Fruit fly (Drosophila melanogaster) whole organism, prepupa: Measurements from ENCODE around the gene CG11370.

Experiments used
- CG10631 ChIP-seq: fragments of 200-800 bp; sonication (Bioruptor generic); optimal IDR thresholded peaks from 2 replicates; lab custom pipeline; 2016; ENCODE audit warnings: missing biosample characterization, missing genetic modification characterization
- CG10669 ChIP-seq: fragments of 200-800 bp; sonication (Bioruptor generic); optimal IDR thresholded peaks from 3 replicates; lab custom pipeline; 2018; ENCODE audit warnings: missing biosample characterization, mild to moderate bottlenecking, missing genetic modification characterization, moderate library complexity
- CG11294 ChIP-seq: fragments of 200-800 bp; sonication (Bioruptor generic); IDR thresholded peaks from 2 replicates; pipeline ENCODE4 v1.3.6; 2022; ENCODE audit warnings: missing biosample characterization, missing genetic modification characterization
- CG11762 ChIP-seq: fragments of 200-800 bp; sonication (Bioruptor generic); optimal IDR thresholded peaks from 3 replicates; lab custom pipeline; 2016; ENCODE audit warnings: missing biosample characterization, missing genetic modification characterization; ENCODE audit not compliant: insufficient read depth
- CG1621 ChIP-seq: fragments of 200-800 bp; sonication (Bioruptor generic); optimal IDR thresholded peaks from 3 replicates; lab custom pipeline; 2018; ENCODE audit warnings: missing biosample characterization, mild to moderate bottlenecking, missing genetic modification characterization
- CG3032 ChIP-seq: fragments of 200-800 bp; optimal IDR thresholded peaks from 2 replicates; lab custom pipeline; 2019; ENCODE audit warnings: missing biosample characterization, mild to moderate bottlenecking, missing genetic modification characterization, moderate library complexity
- CG31627 ChIP-seq: fragments of 200-800 bp; sonication (Bioruptor generic); optimal IDR thresholded peaks from 3 replicates; lab custom pipeline; 2016; ENCODE audit warnings: missing biosample characterization, missing genetic modification characterization
- CG32006 ChIP-seq: fragments of 200-800 bp; sonication (Bioruptor generic); optimal IDR thresholded peaks from 3 replicates; lab custom pipeline; 2017; ENCODE audit warnings: missing biosample characterization, mild to moderate bottlenecking, missing genetic modification characterization
- CG34406 ChIP-seq: fragments of 200-800 bp; sonication (Bioruptor generic); optimal IDR thresholded peaks from 3 replicates; lab custom pipeline; 2016; ENCODE audit warnings: missing biosample characterization, missing genetic modification characterization
- CG3919 ChIP-seq: fragments of 200-800 bp; sonication (Bioruptor generic); optimal IDR thresholded peaks from 3 replicates; lab custom pipeline; 2016; ENCODE audit warnings: missing biosample characterization, missing genetic modification characterization
- CG4318 ChIP-seq: fragments of 200-800 bp; sonication (Bioruptor generic); optimal IDR thresholded peaks from 3 replicates; lab custom pipeline; 2017; ENCODE audit warnings: missing biosample characterization, mild to moderate bottlenecking, missing genetic modification characterization
- CG6163 ChIP-seq: fragments of 200-800 bp; sonication (Bioruptor generic); IDR thresholded peaks from 3 replicates; pipeline ENCODE4 v1.3.6; 2022; ENCODE audit warnings: missing biosample characterization, missing genetic modification characterization
- CG6276 ChIP-seq: fragments of 200-800 bp; sonication (Bioruptor generic); optimal IDR thresholded peaks from 2 replicates; lab custom pipeline; 2017; ENCODE audit warnings: missing biosample characterization, mild to moderate bottlenecking, missing genetic modification characterization
- CG6792 ChIP-seq: fragments of 200-800 bp; sonication (Bioruptor generic); optimal IDR thresholded peaks from 3 replicates; lab custom pipeline; 2016; ENCODE audit warnings: missing biosample characterization, missing genetic modification characterization
- CG6808 ChIP-seq: fragments of 200-800 bp; sonication (Bioruptor generic); optimal IDR thresholded peaks from 3 replicates; lab custom pipeline; 2017; ENCODE audit warnings: missing biosample characterization, missing genetic modification characterization, mild to moderate bottlenecking, moderate library complexity, missing genetic modification reagents
- CG6854 ChIP-seq: fragments of 200-800 bp; sonication (Bioruptor generic); optimal IDR thresholded peaks from 2 replicates; lab custom pipeline; 2017; ENCODE audit warnings: missing biosample characterization, mild to moderate bottlenecking, missing genetic modification characterization
- CG7368 ChIP-seq: fragments of 200-800 bp; sonication (Bioruptor generic); optimal IDR thresholded peaks from 3 replicates; lab custom pipeline; 2016; ENCODE audit warnings: missing biosample characterization, missing genetic modification characterization
- CG8319 ChIP-seq: fragments of 200-800 bp; sonication (Bioruptor generic); optimal IDR thresholded peaks from 3 replicates; lab custom pipeline; 2016; ENCODE audit warnings: missing biosample characterization, missing genetic modification characterization
- Eip75B ChIP-seq: fragments of 200-800 bp; sonication (Bioruptor generic); optimal IDR thresholded peaks from 3 replicates; lab custom pipeline; 2016; ENCODE audit warnings: missing biosample characterization, missing genetic modification characterization
- Eip78C ChIP-seq: fragments of 200-800 bp; sonication (Bioruptor generic); peaks from one replicate; lab custom pipeline; 2016; ENCODE audit warnings: missing biosample characterization, missing genetic modification characterization
- Ets96B ChIP-seq: fragments of 200-800 bp; optimal IDR thresholded peaks from 2 replicates; lab custom pipeline; 2019; ENCODE audit warnings: missing biosample characterization, mild to moderate bottlenecking, missing genetic modification characterization, moderate library complexity
- Gug ChIP-seq: fragments of 200-800 bp; sonication (Bioruptor generic); IDR thresholded peaks from 2 replicates; pipeline ENCODE4 v1.3.6; 2022; ENCODE audit warnings: missing biosample characterization, missing genetic modification characterization
- Hr38 ChIP-seq: sonication (Bioruptor generic); optimal IDR thresholded peaks from 2 replicates; lab custom pipeline; 2016; ENCODE audit warnings: missing biosample characterization, missing genetic modification characterization
- Hr39 ChIP-seq: fragments of 200-800 bp; sonication (Bioruptor generic); optimal IDR thresholded peaks from 2 replicates; lab custom pipeline; 2016; ENCODE audit warnings: missing biosample characterization, missing genetic modification characterization
- Hr4 ChIP-seq: fragments of 200-800 bp; sonication (Bioruptor generic); optimal IDR thresholded peaks from 3 replicates; lab custom pipeline; 2016; ENCODE audit warnings: missing biosample characterization, missing genetic modification characterization
- Met ChIP-seq: fragments of 200-800 bp; sonication (Bioruptor generic); optimal IDR thresholded peaks from 3 replicates; lab custom pipeline; 2016; ENCODE audit warnings: missing biosample characterization, missing genetic modification characterization
- OdsH ChIP-seq: fragments of 200-800 bp; sonication (Bioruptor generic); optimal IDR thresholded peaks from 3 replicates; lab custom pipeline; 2016; ENCODE audit warnings: missing biosample characterization, missing genetic modification characterization
- Smox ChIP-seq: fragments of 200-800 bp; sonication (Bioruptor generic); optimal IDR thresholded peaks from 3 replicates; lab custom pipeline; 2016; ENCODE audit warnings: missing biosample characterization, missing genetic modification characterization
- Sox102F ChIP-seq: fragments of 200-800 bp; sonication (Bioruptor generic); optimal IDR thresholded peaks from 2 replicates; lab custom pipeline; 2016; ENCODE audit warnings: missing biosample characterization, mild to moderate bottlenecking, missing genetic modification characterization
- Sox14 ChIP-seq: fragments of 200-800 bp; sonication (Bioruptor generic); optimal IDR thresholded peaks from 3 replicates; lab custom pipeline; 2016; ENCODE audit warnings: missing biosample characterization, missing genetic modification characterization
- achi ChIP-seq: fragments of 200-800 bp; sonication (Bioruptor generic); optimal IDR thresholded peaks from 3 replicates; lab custom pipeline; 2016; ENCODE audit warnings: missing biosample characterization, missing genetic modification characterization
- acj6 ChIP-seq: fragments of 200-800 bp; sonication (Bioruptor generic); optimal IDR thresholded peaks from 3 replicates; lab custom pipeline; 2016; ENCODE audit warnings: missing biosample characterization, missing genetic modification characterization
- dac ChIP-seq: fragments of 200-800 bp; sonication (Bioruptor generic); optimal IDR thresholded peaks from 2 replicates; lab custom pipeline; 2017; ENCODE audit warnings: missing biosample characterization, mild to moderate bottlenecking, missing genetic modification characterization
- dsx ChIP-seq: fragments of 200-800 bp; optimal IDR thresholded peaks from 3 replicates; lab custom pipeline; 2019; ENCODE audit warnings: missing biosample characterization, mild to moderate bottlenecking, missing genetic modification characterization, moderate library complexity; ENCODE audit not compliant: poor library complexity, severe bottlenecking
- eg ChIP-seq: fragments of 200-800 bp; sonication (Bioruptor generic); IDR thresholded peaks from 3 replicates; pipeline ENCODE4 v1.3.6; 2022; ENCODE audit warnings: missing biosample characterization, missing genetic modification characterization
- esn ChIP-seq: fragments of 200-800 bp; sonication (Bioruptor generic); optimal IDR thresholded peaks from 2 replicates; lab custom pipeline; 2016; ENCODE audit warnings: missing biosample characterization, mild to moderate bottlenecking, missing genetic modification characterization, moderate library complexity
- fd59A ChIP-seq: fragments of 200-800 bp; sonication (Bioruptor generic); optimal IDR thresholded peaks from 2 replicates; lab custom pipeline; 2017; ENCODE audit warnings: missing biosample characterization, mild to moderate bottlenecking, missing genetic modification characterization, missing genetic modification reagents
- fd85E ChIP-seq: fragments of 200-800 bp; sonication (Bioruptor generic); optimal IDR thresholded peaks from 3 replicates; lab custom pipeline; 2016; ENCODE audit warnings: missing biosample characterization, missing genetic modification characterization
- lz ChIP-seq: fragments of 200-800 bp; sonication (Bioruptor generic); optimal IDR thresholded peaks from 3 replicates; lab custom pipeline; 2016; ENCODE audit warnings: missing biosample characterization, missing genetic modification characterization
- pdm3 ChIP-seq: fragments of 200-800 bp; sonication (Bioruptor generic); optimal IDR thresholded peaks from 3 replicates; lab custom pipeline; 2016; ENCODE audit warnings: missing biosample characterization, missing genetic modification characterization
- salr ChIP-seq, 2 experiments: fragments of 200-800 bp; sonication (Bioruptor generic); optimal IDR thresholded peaks; 3 replicates each; lab custom pipeline; 2016 to 2018; ENCODE audit warnings: missing biosample characterization in 2 of 2, missing genetic modification characterization in 2 of 2, mild to moderate bottlenecking in 1 of 2
- ss ChIP-seq, 2 experiments: fragments of 200-800 bp; sonication (Bioruptor generic); optimal IDR thresholded peaks; 2 replicates in 1 of 2; 3 replicates in 1 of 2; lab custom pipeline; 2017 to 2018; ENCODE audit warnings: mild to moderate bottlenecking in 2 of 2, missing biosample characterization in 2 of 2, missing genetic modification characterization in 2 of 2, moderate library complexity in 1 of 2
- svp ChIP-seq: fragments of 200-800 bp; sonication (Bioruptor generic); peaks from one replicate; lab custom pipeline; 2016; ENCODE audit warnings: missing biosample characterization, missing genetic modification characterization
- topi ChIP-seq: fragments of 200-800 bp; sonication (Bioruptor generic); optimal IDR thresholded peaks from 3 replicates; lab custom pipeline; 2016; ENCODE audit warnings: missing biosample characterization, missing genetic modification characterization
- vri ChIP-seq: fragments of 200-800 bp; sonication (Bioruptor generic); optimal IDR thresholded peaks from 3 replicates; lab custom pipeline; 2016; ENCODE audit warnings: missing biosample characterization, mild to moderate bottlenecking, missing genetic modification characterization

Gene CG11370

dm6 chr3L:22711855-22712254, at the start of gene CG11370:
CG11370 (plus strand) TSS chr3L:22712155.
- TF ChIP-seq Gug (GFP tag; lab: Robert Waterston, UW) (no peak), CG32006 (GFP tag; lab: Kevin White, UChicago) (no peak), Met (no peak), pdm3 (GFP tag; lab: Kevin White, UChicago) (no peak), ss (GFP tag; optimal IDR thresholded peaks at IDR 0.05; lab: Kevin White, UChicago) (no peak), topi (GFP tag; lab: Kevin White, UChicago) (no peak), CG1621 (no peak), Eip75B (GFP tag; lab: Kevin White, UChicago) (no peak), acj6 (no peak), dac (GFP tag; lab: Kevin White, UChicago) (no peak), Hr39 (GFP tag; lab: Kevin White, UChicago) (no peak), CG6854 (GFP tag; lab: Kevin White, UChicago) (no peak), CG3032 (tag; lab: Kevin White, UChicago) (no peak), CG7368 (GFP tag; lab: Kevin White, UChicago) (no peak), CG11762 (no peak), CG31627 (GFP tag; lab: Kevin White, UChicago) (no peak), CG8319 (GFP tag; lab: Kevin White, UChicago) (no peak), vri (GFP tag; lab: Kevin White, UChicago) (no peak), Hr4 (no peak), CG11294 (GFP tag; lab: Robert Waterston, UW) (no peak)
- TF ChIP-seq, all 60 proteins: peak for 0

- TF ChIP-seq Hr39 (GFP tag; lab: Kevin White, UChicago) (peak; percentile 44), Met (peak; percentile 47), CG4318 (GFP tag; lab: Kevin White, UChicago) (no peak), topi (GFP tag; lab: Kevin White, UChicago) (peak; percentile 36), esn (GFP tag; lab: Kevin White, UChicago) (no peak), Sox102F (GFP tag; lab: Kevin White, UChicago) (peak; percentile 30), CG10631 (GFP tag; lab: Kevin White, UChicago) (peak; percentile 21), fd59A (GFP tag; lab: Kevin White, UChicago) (no peak), Hr38 (GFP tag; lab: Kevin White, UChicago) (no peak), CG11294 (GFP tag; lab: Robert Waterston, UW) (no peak), CG1621 (no peak), Hr4 (peak; percentile 13), CG34406 (GFP tag; lab: Kevin White, UChicago) (no peak), CG32006 (GFP tag; lab: Kevin White, UChicago) (peak; percentile 15), CG3919 (peak; percentile 18), OdsH (GFP tag; lab: Kevin White, UChicago) (peak; percentile 38), dsx (GFP tag; lab: Kevin White, UChicago) (no peak), pdm3 (GFP tag; lab: Kevin White, UChicago) (peak; percentile 34), acj6 (peak; percentile 8), Eip75B (GFP tag; lab: Kevin White, UChicago) (no peak), svp (GFP tag; lab: Kevin White, UChicago) (no peak), salr (GFP tag; optimal IDR thresholded peaks at IDR 0.05; lab: Kevin White, UChicago) (no peak), CG6808 (GFP tag; lab: Kevin White, UChicago) (no peak), achi (GFP tag; lab: Kevin White, UChicago) (peak; percentile 23), CG31627 (GFP tag; lab: Kevin White, UChicago) (peak; percentile 46), Smox (peak; percentile 31), lz (GFP tag; lab: Kevin White, UChicago) (peak; percentile 27), CG6792 (GFP tag; lab: Kevin White, UChicago) (peak; percentile 10), CG6163 (GFP tag; lab: Robert Waterston, UW) (0 out of 3 replicates have a peak, but pooled peaks have one; percentile 39), CG10669 (GFP tag; lab: Kevin White, UChicago) (peak; percentile 24), CG11762 (no peak), Sox14 (GFP tag; lab: Kevin White, UChicago) (peak; percentile 13), CG7368 (GFP tag; lab: Kevin White, UChicago) (no peak), eg (no peak), Eip78C (GFP tag; lab: Kevin White, UChicago) (peak; percentile 46), fd85E (no peak), CG3032 (tag; lab: Kevin White, UChicago) (no peak), Ets96B (no peak), CG6854 (GFP tag; lab: Kevin White, UChicago) (no peak), CG6276 (GFP tag; lab: Kevin White, UChicago) (no peak)
Measured at dm6 chr3L:22665110-22665509, 46.8 kb upstream of the CG11370 start.
